Worm (Caenorhabditis elegans) whole organism, mixed stage, embryonic: ENCODE measurements around the gene pup-2.

Source experiments
- M03D4.4 ChIP-seq: sonication (generic microtip); optimal IDR thresholded peaks from 2 replicates; lab custom pipeline; 2017; ENCODE audit warnings: mild to moderate bottlenecking, missing genetic modification characterization, missing compliant biosample characterization
- bed-3 ChIP-seq: fragments of 200-800 bp; sonication (Bioruptor generic); optimal IDR thresholded peaks from 3 replicates; lab custom pipeline; 2018; ENCODE audit warnings: mild to moderate bottlenecking, missing genetic modification characterization, moderate library complexity, missing compliant biosample characterization
- ceh-39 ChIP-seq: fragments of 150-350 bp; optimal IDR thresholded peaks from 2 replicates; lab custom pipeline; 2014; ENCODE audit warnings: missing biosample characterization, missing genetic modification characterization
- ceh-43 ChIP-seq: fragments of 200-800 bp; sonication (Bioruptor generic); optimal IDR thresholded peaks from 2 replicates; lab custom pipeline; 2018; ENCODE audit warnings: mild to moderate bottlenecking, missing genetic modification characterization, moderate library complexity, missing compliant biosample characterization
- ceh-83 ChIP-seq: fragments of 200-800 bp; sonication (Bioruptor generic); optimal IDR thresholded peaks from 2 replicates; lab custom pipeline; 2018; ENCODE audit warnings: mild to moderate bottlenecking, missing genetic modification characterization, missing compliant biosample characterization
- ces-1 ChIP-seq: fragments of 150-350 bp; optimal IDR thresholded peaks from 2 replicates; lab custom pipeline; 2014; ENCODE audit warnings: missing biosample characterization, missing genetic modification reagents, missing genetic modification characterization
- cnd-1 ChIP-seq: fragments of 200-800 bp; sonication (Bioruptor generic); optimal IDR thresholded peaks from 2 replicates; lab custom pipeline; 2018; ENCODE audit warnings: mild to moderate bottlenecking, missing genetic modification characterization, missing compliant biosample characterization
- drap-1 ChIP-seq: fragments of 200-800 bp; sonication (Bioruptor generic); optimal IDR thresholded peaks from 3 replicates; lab custom pipeline; 2018; ENCODE audit warnings: mild to moderate bottlenecking, missing genetic modification characterization, missing compliant biosample characterization
- elt-1 ChIP-seq: sonication (generic microtip); optimal IDR thresholded peaks from 2 replicates; lab custom pipeline; 2017; ENCODE audit warnings: missing genetic modification characterization, mild to moderate bottlenecking, missing compliant biosample characterization, antibody characterized with exemption, moderate library complexity, borderline replicate concordance; ENCODE audit not compliant: insufficient read depth
- elt-3 ChIP-seq: fragments of 150-350 bp; optimal IDR thresholded peaks from 2 replicates; lab custom pipeline; 2014; ENCODE audit warnings: missing biosample characterization, missing genetic modification characterization
- flh-1 ChIP-seq: fragments of 200-800 bp; sonication (Bioruptor generic); optimal IDR thresholded peaks from 2 replicates; lab custom pipeline; 2018; ENCODE audit warnings: mild to moderate bottlenecking, missing genetic modification characterization, moderate library complexity, missing compliant biosample characterization
- ham-2 ChIP-seq: fragments of 200-800 bp; sonication (Bioruptor generic); optimal IDR thresholded peaks from 2 replicates; lab custom pipeline; 2018; ENCODE audit warnings: mild to moderate bottlenecking, missing genetic modification characterization, missing compliant biosample characterization
- hlh-1 ChIP-seq: fragments of 150-350 bp; optimal IDR thresholded peaks from 2 replicates; lab custom pipeline; 2014; ENCODE audit warnings: missing biosample characterization, missing genetic modification reagents, missing genetic modification characterization
- lin-13 ChIP-seq: fragments of 150-350 bp; optimal IDR thresholded peaks from 2 replicates; lab custom pipeline; 2014; ENCODE audit warnings: missing biosample characterization, missing genetic modification characterization
- lsy-2 ChIP-seq: fragments of 150-350 bp; optimal IDR thresholded peaks from 2 replicates; lab custom pipeline; 2014; ENCODE audit warnings: missing biosample characterization, missing genetic modification characterization
- mab-5 ChIP-seq: fragments of 150-350 bp; optimal IDR thresholded peaks from 2 replicates; lab custom pipeline; 2014; ENCODE audit warnings: missing biosample characterization, missing genetic modification characterization
- mep-1 ChIP-seq: fragments of 150-350 bp; optimal IDR thresholded peaks from 2 replicates; lab custom pipeline; 2017; ENCODE audit warnings: missing biosample characterization, missing genetic modification reagents, missing genetic modification characterization, inconsistent platforms
- mls-2 ChIP-seq: sonication (generic microtip); optimal IDR thresholded peaks from 2 replicates; lab custom pipeline; 2016; ENCODE audit warnings: mild to moderate bottlenecking, missing genetic modification characterization, moderate library complexity, missing compliant biosample characterization
- nhr-12 ChIP-seq: fragments of 150-350 bp; optimal IDR thresholded peaks from 2 replicates; lab custom pipeline; 2014; ENCODE audit warnings: missing biosample characterization, missing genetic modification characterization
- nhr-2 ChIP-seq: fragments of 150-350 bp; optimal IDR thresholded peaks from 2 replicates; lab custom pipeline; 2014; ENCODE audit warnings: missing biosample characterization, missing genetic modification characterization
- nhr-237 ChIP-seq: fragments of 150-350 bp; optimal IDR thresholded peaks from 2 replicates; lab custom pipeline; 2014; ENCODE audit warnings: missing biosample characterization, missing genetic modification characterization
- nhr-28 ChIP-seq: fragments of 150-350 bp; optimal IDR thresholded peaks from 2 replicates; lab custom pipeline; 2014; ENCODE audit warnings: missing biosample characterization, missing genetic modification characterization
- nhr-76 ChIP-seq: sonication (generic microtip); optimal IDR thresholded peaks from 2 replicates; lab custom pipeline; 2017; ENCODE audit warnings: missing biosample characterization, missing genetic modification characterization
- pha-4 ChIP-seq: fragments of 150-350 bp; optimal IDR thresholded peaks from 2 replicates; lab custom pipeline; 2018; ENCODE audit warnings: missing biosample characterization, missing genetic modification reagents, missing genetic modification characterization
- sem-2 ChIP-seq: fragments of 200-800 bp; sonication (Bioruptor generic); optimal IDR thresholded peaks from 2 replicates; lab custom pipeline; 2018; ENCODE audit warnings: mild to moderate bottlenecking, missing genetic modification characterization, missing compliant biosample characterization
- snpc-4 ChIP-seq: fragments of 150-350 bp; optimal IDR thresholded peaks from 2 replicates; lab custom pipeline; 2014; ENCODE audit warnings: missing biosample characterization, missing genetic modification characterization
- sptf-1 ChIP-seq: sonication (generic microtip); optimal IDR thresholded peaks from 2 replicates; lab custom pipeline; 2017; ENCODE audit warnings: mild to moderate bottlenecking, missing genetic modification characterization, moderate library complexity, missing compliant biosample characterization
- unc-120 ChIP-seq: sonication (generic microtip); optimal IDR thresholded peaks from 2 replicates; lab custom pipeline; 2017; ENCODE audit warnings: missing genetic modification characterization, missing compliant biosample characterization; ENCODE audit not compliant: poor library complexity, severe bottlenecking
- unc-39 ChIP-seq: fragments of 150-350 bp; optimal IDR thresholded peaks from 2 replicates; lab custom pipeline; 2014; ENCODE audit warnings: missing biosample characterization, missing genetic modification characterization
- unc-62 ChIP-seq: fragments of 150-350 bp; optimal IDR thresholded peaks from 2 replicates; lab custom pipeline; 2014; ENCODE audit warnings: missing biosample characterization, missing genetic modification reagents, missing genetic modification characterization
- zip-8 ChIP-seq: fragments of 150-350 bp; optimal IDR thresholded peaks from 2 replicates; lab custom pipeline; 2014; ENCODE audit warnings: missing biosample characterization, missing genetic modification characterization
- ztf-11 ChIP-seq: fragments of 150-350 bp; optimal IDR thresholded peaks from 2 replicates; lab custom pipeline; 2014; ENCODE audit warnings: missing biosample characterization, missing genetic modification characterization

pup-2 gene

ce11 chrIII:5140559-5140958 lies 45.2 kb upstream of the pup-2 start:
- TF ChIP-seq hlh-1 (tag; lab: Kevin White, UChicago) = peak; percentile 66
- no peak for TF ChIP-seq nhr-12 (tag; lab: Kevin White, UChicago)
- TF ChIP-seq unc-62 = peak; percentile 49
- TF ChIP-seq nhr-237 (tag; lab: Kevin White, UChicago) = no peak

ce11 chrIII:5141935-5142334 lies 43.8 kb upstream of the pup-2 start:
- no peak for TF ChIP-seq mep-1
- no peak for TF ChIP-seq cnd-1
- TF ChIP-seq snpc-4 = no peak
- no peak for TF ChIP-seq bed-3
- no peak for TF ChIP-seq elt-3 (tag; lab: Kevin White, UChicago)
- no peak for TF ChIP-seq zip-8 (tag; lab: Kevin White, UChicago)
- TF ChIP-seq ztf-11 (tag; lab: Kevin White, UChicago) = no peak
- no peak for TF ChIP-seq pha-4 (tag; lab: Kevin White, UChicago)

ce11 chrIII:5143520-5143919 lies 42.2 kb upstream of the pup-2 start:
- TF ChIP-seq nhr-2 (tag; lab: Kevin White, UChicago) = peak; percentile 52
- peak; percentile 49 for TF ChIP-seq ces-1
- no peak for TF ChIP-seq snpc-4
- TF ChIP-seq, all 35 proteins: peak for 2

- TF ChIP-seq nhr-12 (tag; lab: Kevin White, UChicago) (no peak), ceh-43 (GFP tag; lab: Kevin White, UChicago) (no peak), sptf-1 (no peak), nhr-76 (tag; lab: Kevin White, UChicago) (no peak), ztf-11 (tag; lab: Kevin White, UChicago) (no peak), zip-8 (tag; lab: Kevin White, UChicago) (no peak), M03D4.4 (tag; lab: Kevin White, UChicago) (no peak), sem-2 (no peak)
Measured at ce11 chrIII:5144169-5144568, 41.6 kb upstream of the pup-2 start.

- no peak for TF ChIP-seq unc-39 (tag; lab: Kevin White, UChicago)
- TF ChIP-seq mab-5 (tag; lab: Kevin White, UChicago) = no peak
- no peak for TF ChIP-seq ceh-43 (GFP tag; lab: Kevin White, UChicago)
- no peak for TF ChIP-seq ceh-39 (tag; lab: Kevin White, UChicago)
- no peak for TF ChIP-seq unc-62
- TF ChIP-seq nhr-237 (tag; lab: Kevin White, UChicago) = no peak
- TF ChIP-seq mls-2 (tag; lab: Kevin White, UChicago) = no peak
- TF ChIP-seq ztf-11 (tag; lab: Kevin White, UChicago) = no peak
- no peak for TF ChIP-seq flh-1 (GFP tag; lab: Kevin White, UChicago)
- TF ChIP-seq ces-1 = no peak
- no peak for TF ChIP-seq nhr-2 (tag; lab: Kevin White, UChicago)
- TF ChIP-seq hlh-1 (tag; lab: Kevin White, UChicago) = no peak
- no peak for TF ChIP-seq ceh-83
- no peak for TF ChIP-seq ham-2
- no peak for TF ChIP-seq lsy-2 (tag; lab: Kevin White, UChicago)
- no peak for TF ChIP-seq lin-13
- no peak for TF ChIP-seq nhr-28 (tag; lab: Kevin White, UChicago)
- TF ChIP-seq elt-1 (tag; lab: Kevin White, UChicago) = no peak
- TF ChIP-seq mep-1 = no peak
- no peak for TF ChIP-seq drap-1 (GFP tag; lab: Kevin White, UChicago)
Measured at ce11 chrIII:5145874-5146273, 39.8 kb upstream of the pup-2 start.

- TF ChIP-seq sptf-1 (no peak), ham-2 (no peak)
Measured at ce11 chrIII:5146749-5147148, 39.0 kb upstream of the pup-2 start.

ce11 chrIII:5147445-5147844 lies 38.3 kb upstream of the pup-2 start:
- TF ChIP-seq cnd-1 (no peak), elt-1 (tag; lab: Kevin White, UChicago) (no peak), ces-1 (no peak), mab-5 (tag; lab: Kevin White, UChicago) (no peak), mls-2 (tag; lab: Kevin White, UChicago) (no peak), lin-13 (no peak), mep-1 (no peak), nhr-12 (tag; lab: Kevin White, UChicago) (no peak), sptf-1 (no peak), unc-39 (tag; lab: Kevin White, UChicago) (no peak), unc-120 (no peak), hlh-1 (tag; lab: Kevin White, UChicago) (no peak), flh-1 (GFP tag; lab: Kevin White, UChicago) (no peak), zip-8 (tag; lab: Kevin White, UChicago) (no peak), ceh-43 (GFP tag; lab: Kevin White, UChicago) (no peak), elt-3 (tag; lab: Kevin White, UChicago) (no peak), ham-2 (no peak), pha-4 (tag; lab: Kevin White, UChicago) (no peak)
